Worm (Caenorhabditis elegans) whole organism, L4/young adult: ENCODE measurements around the gene ZK688.7.

Experiments
- dao-5 ChIP-seq: sonication (generic microtip); optimal IDR thresholded peaks from 2 replicates; lab custom pipeline; 2016; ENCODE audit warnings: missing genotype, missing genetic modification characterization, moderate library complexity, missing compliant biosample characterization
- him-1 ChIP-seq: sonication (generic microtip); optimal IDR thresholded peaks from 2 replicates; lab custom pipeline; 2016; ENCODE audit warnings: missing genotype, missing genetic modification reagents, missing genetic modification characterization, missing compliant biosample characterization

- TF ChIP-seq dao-5 (tag; lab: Kevin White, UChicago) (no peak), him-1 (tag; lab: Kevin White, UChicago) (no peak)
These were observed 50.5 kb downstream of the ZK688.7 start, which contains the start of gene cuc-1 for ce11 chrIII:7860885-7861284.
